Fruit fly (Drosophila melanogaster): Measurements from ENCODE around the gene CG32270.

CG32270 gene

dm6 chr3L:3222643-3223389, 14.0 kb upstream of the CG32270 start, which contains the start of the genes RpL28 and eIF1 (continued):
- peak; percentile 68 for TF ChIP-seq bbx (GFP tag; IDR thresholded peaks at IDR 0.05; ENCODE audit: partially characterized antibody)
- TF ChIP-seq Jarid2 (GFP tag; optimal IDR thresholded peaks at IDR 0.05): peak; percentile 78
- TF ChIP-seq dm (GFP tag; optimal IDR thresholded peaks at IDR 0.05): peak; percentile 96
- peak; percentile 94 for TF ChIP-seq Rx (GFP tag; IDR thresholded peaks at IDR 0.05)
- peak; percentile 86 for TF ChIP-seq Ptx1 (GFP tag; IDR thresholded peaks at IDR 0.05)
- peak; percentile 77 for TF ChIP-seq CG12299 (tag; optimal IDR thresholded peaks at IDR 0.05)
- peak; percentile 78 for TF ChIP-seq CG10959 (GFP tag; IDR thresholded peaks at IDR 0.05)
- TF ChIP-seq CG17612 (GFP tag; IDR thresholded peaks at IDR 0.05): peak; percentile 54; the same call in 1 of the 2 replicates
- TF ChIP-seq hth (optimal IDR thresholded peaks at IDR 0.05): no peak
- TF ChIP-seq row (GFP tag; IDR thresholded peaks at IDR 0.05): peak; percentile 87
- TF ChIP-seq Awh (GFP tag; IDR thresholded peaks at IDR 0.05): peak; percentile 86
- TF ChIP-seq pho (GFP tag; optimal IDR thresholded peaks at IDR 0.05): peak; percentile 88
- TF ChIP-seq CG2202 (tag; optimal IDR thresholded peaks at IDR 0.05): peak; percentile 85
- TF ChIP-seq Meics (GFP tag; optimal IDR thresholded peaks at IDR 0.05): peak; percentile 96
- TF ChIP-seq Mes4 (GFP tag; optimal IDR thresholded peaks at IDR 0.05): peak; percentile 94
- peak; percentile 91 for TF ChIP-seq CG17912 (GFP tag; optimal IDR thresholded peaks at IDR 0.05)
- TF ChIP-seq Xrp1 (GFP tag; IDR thresholded peaks at IDR 0.05): peak; percentile 39; the same call in 1 of the 2 replicates
- peak; percentile 92 for TF ChIP-seq CG4328 (GFP tag; optimal IDR thresholded peaks at IDR 0.05)
- no peak for TF ChIP-seq gem (tag; optimal IDR thresholded peaks at IDR 0.05)
- TF ChIP-seq CG10267 (tag; optimal IDR thresholded peaks at IDR 0.05): peak; percentile 86
- TF ChIP-seq CG30431 (GFP tag; optimal IDR thresholded peaks at IDR 0.05): peak; percentile 91
- no peak for TF ChIP-seq abd-A (tag; optimal IDR thresholded peaks at IDR 0.05)
- TF ChIP-seq HHEX (GFP tag; optimal IDR thresholded peaks at IDR 0.05): peak; percentile 95
- TF ChIP-seq CG6175 (GFP tag; IDR thresholded peaks at IDR 0.05): peak; percentile 83; the same call in 2 of the 3 replicates
- TF ChIP-seq CG12744 (GFP tag; optimal IDR thresholded peaks at IDR 0.05): peak; percentile 81
- TF ChIP-seq dysf (GFP tag; IDR thresholded peaks at IDR 0.05): peak; percentile 84; the same call in 2 of the 3 replicates
- peak; percentile 91 for TF ChIP-seq vvl (GFP tag; IDR thresholded peaks at IDR 0.05)
- TF ChIP-seq CG32767 (GFP tag; IDR thresholded peaks at IDR 0.05): peak; percentile 57; the same call in 1 of the 2 replicates
- peak; percentile 97 for TF ChIP-seq bcd (GFP tag; optimal IDR thresholded peaks at IDR 0.05)
- TF ChIP-seq D19B (GFP tag; optimal IDR thresholded peaks at IDR 0.05): peak; percentile 83
- TF ChIP-seq CG8478 (optimal IDR thresholded peaks at IDR 0.05): no peak
- peak; percentile 92 for TF ChIP-seq CG30403 (GFP tag; optimal IDR thresholded peaks at IDR 0.05)
- peak in 1 of 2 experiments; percentile 43 for TF ChIP-seq Hr78 (GFP tag; optimal IDR thresholded peaks at IDR 0.05)
- TF ChIP-seq Sox100B (GFP tag; optimal IDR thresholded peaks at IDR 0.05): peak; percentile 93
- TF ChIP-seq CG5245 (GFP tag; optimal IDR thresholded peaks at IDR 0.05): peak; percentile 83
- peak; percentile 91 for TF ChIP-seq Dip3 (GFP tag; optimal IDR thresholded peaks at IDR 0.05)
- TF ChIP-seq nom (GFP tag; optimal IDR thresholded peaks at IDR 0.05): peak; percentile 86
- peak; percentile 100 for TF ChIP-seq CG13123 (GFP tag; optimal IDR thresholded peaks at IDR 0.05)
- peak; percentile 76 for TF ChIP-seq en (GFP tag; optimal IDR thresholded peaks at IDR 0.05)
- peak; percentile 89 for TF ChIP-seq CG9609 (GFP tag; optimal IDR thresholded peaks at IDR 0.05)
- TF ChIP-seq ab (GFP tag; optimal IDR thresholded peaks at IDR 0.05): peak; percentile 69
- peak; percentile 82 for TF ChIP-seq CG32772 (GFP tag; IDR thresholded peaks at IDR 0.05)
- peak; percentile 76 for TF ChIP-seq CG13424 (tag; optimal IDR thresholded peaks at IDR 0.05)
- peak; percentile 82 for TF ChIP-seq mam (GFP tag; optimal IDR thresholded peaks at IDR 0.05)
- peak; percentile 61 for TF ChIP-seq cas (GFP tag; IDR thresholded peaks at IDR 0.05)
- TF ChIP-seq yki (optimal IDR thresholded peaks at IDR 0.05): no peak
- TF ChIP-seq ind (GFP tag; optimal IDR thresholded peaks at IDR 0.05): peak; percentile 80
- TF ChIP-seq Hmr (GFP tag; optimal IDR thresholded peaks at IDR 0.05): peak; percentile 96
- peak; percentile 91 for TF ChIP-seq lilli (GFP tag; optimal IDR thresholded peaks at IDR 0.05)
- peak; percentile 84 for TF ChIP-seq PHDP (tag; optimal IDR thresholded peaks at IDR 0.05)
